Fruit fly (Drosophila melanogaster): Measurements from ENCODE around the gene CG43610.
A peak's percentile ranks its signal among the peaks of the same experiment; 100 is the strongest.

The CG43610 gene

dm6 chr2L:6787029-6787972 is 11.7 kb upstream of the CG43610 start:
- TF ChIP-seq esn (GFP tag; optimal IDR thresholded peaks at IDR 0.05) = peak; percentile 97
- peak; percentile 91 for TF ChIP-seq Ets96B (tag; optimal IDR thresholded peaks at IDR 0.05)
- peak; percentile 96 for TF ChIP-seq CG11902 (GFP tag; optimal IDR thresholded peaks at IDR 0.05)
- peak; percentile 96 for TF ChIP-seq CG31627 (GFP tag; optimal IDR thresholded peaks at IDR 0.05)
- TF ChIP-seq CG8319 (GFP tag; optimal IDR thresholded peaks at IDR 0.05) = peak; percentile 90
- TF ChIP-seq cyc (GFP tag; optimal IDR thresholded peaks at IDR 0.05) = peak; percentile 94
- peak; percentile 98 for TF ChIP-seq CG32006 (GFP tag; optimal IDR thresholded peaks at IDR 0.05)
- TF ChIP-seq Sox15 (GFP tag; optimal IDR thresholded peaks at IDR 0.05) = peak; percentile 95
- peak; percentile 96 for TF ChIP-seq Hr39 (GFP tag; optimal IDR thresholded peaks at IDR 0.05)
- peak; percentile 79 for TF ChIP-seq Eip93F (GFP tag; optimal IDR thresholded peaks at IDR 0.05)
- peak; percentile 93 for TF ChIP-seq achi (GFP tag; optimal IDR thresholded peaks at IDR 0.05)
- peak; percentile 93 for TF ChIP-seq CG8119 (GFP tag; IDR thresholded peaks at IDR 0.05)
- peak; percentile 94 for TF ChIP-seq CG10631 (GFP tag; optimal IDR thresholded peaks at IDR 0.05)
- TF ChIP-seq CG6808 (GFP tag; optimal IDR thresholded peaks at IDR 0.05) = peak; percentile 96
- peak; percentile 82 to 87 for TF ChIP-seq ss (GFP tag; optimal IDR thresholded peaks at IDR 0.05)
- peak; percentile 91 for TF ChIP-seq Smox (GFP tag; optimal IDR thresholded peaks at IDR 0.05)
- TF ChIP-seq acj6 (GFP tag; optimal IDR thresholded peaks at IDR 0.05) = peak; percentile 94
- peak; percentile 99 for TF ChIP-seq svp (GFP tag)
- peak; percentile 82 for TF ChIP-seq Blimp-1 (GFP tag; optimal IDR thresholded peaks at IDR 0.05)
- TF ChIP-seq Lpt (GFP tag; optimal IDR thresholded peaks at IDR 0.05) = peak; percentile 89
- TF ChIP-seq CG34406 (GFP tag; optimal IDR thresholded peaks at IDR 0.05) = peak; percentile 94
- TF ChIP-seq fd59A (GFP tag; optimal IDR thresholded peaks at IDR 0.05) = peak; percentile 93
- peak; percentile 80 for TF ChIP-seq CG1621 (tag; optimal IDR thresholded peaks at IDR 0.05)
- peak; percentile 89 for TF ChIP-seq dac (GFP tag; optimal IDR thresholded peaks at IDR 0.05)
- TF ChIP-seq CG3919 (GFP tag; optimal IDR thresholded peaks at IDR 0.05) = peak; percentile 94
- peak; percentile 82 for TF ChIP-seq Gug (GFP tag; IDR thresholded peaks at IDR 0.05)
- TF ChIP-seq CG10669 (GFP tag; optimal IDR thresholded peaks at IDR 0.05) = peak; percentile 92
- TF ChIP-seq CG9139 (GFP tag; optimal IDR thresholded peaks at IDR 0.05) = peak; percentile 85
- TF ChIP-seq salr (GFP tag; optimal IDR thresholded peaks at IDR 0.05) = peak; percentile 62 to 99
- peak; percentile 99 for TF ChIP-seq Eip78C (GFP tag)
- peak; percentile 95 for TF ChIP-seq CG4318 (GFP tag; optimal IDR thresholded peaks at IDR 0.05)
- TF ChIP-seq CG7368 (GFP tag; optimal IDR thresholded peaks at IDR 0.05) = peak; percentile 88
- TF ChIP-seq Hr4 (GFP tag; optimal IDR thresholded peaks at IDR 0.05) = peak; percentile 97
- TF ChIP-seq CG15336 (GFP tag; IDR thresholded peaks at IDR 0.05) = peak; percentile 87
- TF ChIP-seq CG3032 (tag; optimal IDR thresholded peaks at IDR 0.05) = peak; percentile 93
- TF ChIP-seq Ets21C (GFP tag; optimal IDR thresholded peaks at IDR 0.05) = peak; percentile 94
- peak; percentile 94 for TF ChIP-seq CG8632 (GFP tag; optimal IDR thresholded peaks at IDR 0.05)
- TF ChIP-seq spab (GFP tag; optimal IDR thresholded peaks at IDR 0.05) = peak; percentile 94
- peak; percentile 93 for TF ChIP-seq CG11762 (GFP tag; optimal IDR thresholded peaks at IDR 0.05; ENCODE audit: insufficient read depth)
- peak; percentile 94 for TF ChIP-seq CG6792 (GFP tag; optimal IDR thresholded peaks at IDR 0.05)
- peak; percentile 94 for TF ChIP-seq CG6276 (GFP tag; optimal IDR thresholded peaks at IDR 0.05)
- peak; percentile 96 for TF ChIP-seq Eip75B (GFP tag; optimal IDR thresholded peaks at IDR 0.05)
- peak; percentile 72 for TF ChIP-seq vri (GFP tag; optimal IDR thresholded peaks at IDR 0.05)
- TF ChIP-seq CG16779 (tag; optimal IDR thresholded peaks at IDR 0.05) = peak; percentile 91
- TF ChIP-seq fkh (GFP tag; optimal IDR thresholded peaks at IDR 0.05) = peak; percentile 99
- TF ChIP-seq CG6163 (GFP tag; IDR thresholded peaks at IDR 0.05) = peak; percentile 91
- TF ChIP-seq pdm3 (GFP tag; optimal IDR thresholded peaks at IDR 0.05) = peak; percentile 96
- TF ChIP-seq Hr38 (GFP tag; optimal IDR thresholded peaks at IDR 0.05) = no peak
- TF ChIP-seq Met (GFP tag; optimal IDR thresholded peaks at IDR 0.05) = peak; percentile 94
- peak; percentile 96 for TF ChIP-seq lz (GFP tag; optimal IDR thresholded peaks at IDR 0.05)
